Fruit fly (Drosophila melanogaster) whole organism, embryonic: Measurements from ENCODE around the gene ND-B18.

Source experiments
- B-H1 ChIP-seq: fragments of 200-800 bp; sonication (Bioruptor generic); IDR thresholded peaks from 3 replicates; pipeline ENCODE4 v1.3.6; 2022; ENCODE audit warnings: missing biosample characterization, missing genetic modification characterization
- B-H2 ChIP-seq: fragments of 200-800 bp; sonication (Bioruptor generic); optimal IDR thresholded peaks from 2 replicates; lab custom pipeline; 2018; ENCODE audit warnings: missing biosample characterization, mild to moderate bottlenecking, missing genetic modification characterization
- C15 ChIP-seq: fragments of 200-800 bp; sonication (Bioruptor generic); IDR thresholded peaks from 3 replicates; pipeline ENCODE4 v1.3.6; 2022; ENCODE audit warnings: missing biosample characterization, missing genetic modification characterization
- CG10654 ChIP-seq: fragments of 200-800 bp; sonication (Bioruptor generic); optimal IDR thresholded peaks from 2 replicates; lab custom pipeline; 2016; ENCODE audit warnings: missing biosample characterization, missing genetic modification characterization
- CG11504 ChIP-seq: fragments of 200-800 bp; sonication (Bioruptor generic); optimal IDR thresholded peaks from 3 replicates; lab custom pipeline; 2019; ENCODE audit warnings: missing biosample characterization, mild to moderate bottlenecking, missing genetic modification characterization, moderate library complexity
- CG11560 ChIP-seq: fragments of 200-800 bp; sonication (Bioruptor generic); IDR thresholded peaks from 3 replicates; pipeline ENCODE4 v1.3.6; 2022; ENCODE audit warnings: missing biosample characterization, missing genetic modification characterization
- CG11723 ChIP-seq: fragments of 200-800 bp; sonication (Bioruptor generic); optimal IDR thresholded peaks from 2 replicates; lab custom pipeline; 2017; ENCODE audit warnings: missing biosample characterization, mild to moderate bottlenecking, missing genetic modification characterization
- CG12155 ChIP-seq: fragments of 200-800 bp; sonication (Bioruptor generic); optimal IDR thresholded peaks from 3 replicates; lab custom pipeline; 2016; ENCODE audit warnings: missing biosample characterization, missing genetic modification characterization
- CG12659 ChIP-seq: fragments of 200-800 bp; sonication (Bioruptor generic); optimal IDR thresholded peaks from 3 replicates; lab custom pipeline; 2017; ENCODE audit warnings: mild to moderate bottlenecking, missing biosample characterization, missing genetic modification reagents, missing genetic modification characterization
- CG12744 ChIP-seq: fragments of 200-800 bp; sonication (Bioruptor generic); optimal IDR thresholded peaks from 2 replicates; lab custom pipeline; 2016; ENCODE audit warnings: missing biosample characterization, missing genetic modification characterization
- CG1602 ChIP-seq: fragments of 200-800 bp; sonication (Bioruptor generic); optimal IDR thresholded peaks from 3 replicates; lab custom pipeline; 2016; ENCODE audit warnings: missing biosample characterization, missing genetic modification characterization
- CG1603 ChIP-seq: fragments of 200-800 bp; sonication (Bioruptor generic); optimal IDR thresholded peaks from 2 replicates; lab custom pipeline; 2019; ENCODE audit warnings: missing biosample characterization, mild to moderate bottlenecking, missing genetic modification characterization, moderate library complexity
- CG17186 ChIP-seq: fragments of 200-800 bp; sonication (Bioruptor generic); optimal IDR thresholded peaks from 3 replicates; lab custom pipeline; 2017; ENCODE audit warnings: missing biosample characterization, missing genetic modification reagents, missing genetic modification characterization
- CG17328 ChIP-seq: fragments of 200-800 bp; sonication (Bioruptor generic); IDR thresholded peaks from 2 replicates; pipeline ENCODE4 v1.3.6; 2022; ENCODE audit warnings: missing biosample characterization, missing genetic modification characterization
- CG17359 ChIP-seq: fragments of 200-800 bp; sonication (Bioruptor generic); optimal IDR thresholded peaks from 3 replicates; lab custom pipeline; 2018; ENCODE audit warnings: missing biosample characterization, mild to moderate bottlenecking, missing genetic modification characterization, moderate library complexity
- CG18764 ChIP-seq: fragments of 200-800 bp; sonication (Bioruptor generic); optimal IDR thresholded peaks from 3 replicates; lab custom pipeline; 2016; ENCODE audit warnings: missing biosample characterization, missing genetic modification characterization
- CG2120 ChIP-seq: fragments of 200-800 bp; sonication (Bioruptor generic); optimal IDR thresholded peaks from 3 replicates; lab custom pipeline; 2016; ENCODE audit warnings: missing biosample characterization, missing genetic modification characterization
- CG31441 ChIP-seq: fragments of 200-800 bp; sonication (Bioruptor generic); IDR thresholded peaks from 2 replicates; pipeline ENCODE4 v1.3.6; 2022; ENCODE audit warnings: missing biosample characterization, missing genetic modification characterization
- CG34376 ChIP-seq: fragments of 200-800 bp; sonication (Bioruptor generic); optimal IDR thresholded peaks from 2 replicates; lab custom pipeline; 2018; ENCODE audit warnings: missing biosample characterization, mild to moderate bottlenecking, missing genetic modification characterization
- CG4424 ChIP-seq: fragments of 200-800 bp; sonication (Bioruptor generic); optimal IDR thresholded peaks from 3 replicates; lab custom pipeline; 2016; ENCODE audit warnings: missing biosample characterization, missing genetic modification characterization
- CG6175 ChIP-seq: fragments of 200-800 bp; sonication (Bioruptor generic); IDR thresholded peaks from 3 replicates; pipeline ENCODE4 v1.3.6; 2022; ENCODE audit warnings: missing biosample characterization, missing genetic modification characterization
- CG6683 ChIP-seq: fragments of 200-800 bp; sonication (Bioruptor generic); optimal IDR thresholded peaks from 2 replicates; lab custom pipeline; 2017; ENCODE audit warnings: missing biosample characterization, mild to moderate bottlenecking, missing genetic modification characterization, missing genetic modification reagents
- CG8281 ChIP-seq: fragments of 200-800 bp; sonication (Bioruptor generic); optimal IDR thresholded peaks from 2 replicates; lab custom pipeline; 2018; ENCODE audit warnings: missing biosample characterization, mild to moderate bottlenecking, missing genetic modification characterization, moderate library complexity
- CG9932 ChIP-seq: fragments of 200-800 bp; sonication (Bioruptor generic); IDR thresholded peaks from 2 replicates; pipeline ENCODE4 v1.3.6; 2022; ENCODE audit warnings: missing biosample characterization, missing genetic modification characterization
- D19B ChIP-seq: fragments of 200-800 bp; sonication (Bioruptor generic); optimal IDR thresholded peaks from 2 replicates; lab custom pipeline; 2017; ENCODE audit warnings: missing biosample characterization, mild to moderate bottlenecking, missing genetic modification characterization
- Fer1 ChIP-seq: fragments of 200-800 bp; sonication (Bioruptor generic); optimal IDR thresholded peaks from 2 replicates; lab custom pipeline; 2017; ENCODE audit warnings: missing biosample characterization, mild to moderate bottlenecking, missing genetic modification characterization
- HLH4C ChIP-seq: fragments of 200-800 bp; sonication (Bioruptor generic); IDR thresholded peaks from 3 replicates; pipeline ENCODE4 v1.3.6; 2022; ENCODE audit warnings: missing biosample characterization, missing genetic modification characterization; ENCODE audit not compliant: partially characterized antibody
- HLH54F ChIP-seq: fragments of 200-800 bp; sonication (Bioruptor generic); optimal IDR thresholded peaks from 3 replicates; lab custom pipeline; 2016; ENCODE audit warnings: missing biosample characterization, missing genetic modification characterization
- Lpt ChIP-seq: fragments of >200 bp; optimal IDR thresholded peaks from 2 replicates; lab custom pipeline; 2018; ENCODE audit warnings: missing biosample characterization, missing genetic modification characterization
- MESR4 ChIP-seq: fragments of 200-800 bp; sonication (Bioruptor generic); optimal IDR thresholded peaks from 2 replicates; lab custom pipeline; 2018; ENCODE audit warnings: missing biosample characterization, mild to moderate bottlenecking, missing genetic modification characterization, moderate library complexity
- Nf-YC ChIP-seq: fragments of 200-800 bp; optimal IDR thresholded peaks from 3 replicates; lab custom pipeline; 2019; ENCODE audit warnings: missing biosample characterization, mild to moderate bottlenecking, missing genetic modification characterization, moderate library complexity
- Oli ChIP-seq: fragments of 200-800 bp; sonication (Bioruptor generic); optimal IDR thresholded peaks from 2 replicates; lab custom pipeline; 2018; ENCODE audit warnings: missing biosample characterization, mild to moderate bottlenecking, missing genetic modification characterization, moderate library complexity
- Poxn ChIP-seq: fragments of 200-800 bp; sonication (Bioruptor generic); IDR thresholded peaks from 2 replicates; pipeline ENCODE4 v1.3.6; 2022; ENCODE audit warnings: missing biosample characterization, missing genetic modification characterization
- Side ChIP-seq: fragments of 200-800 bp; sonication (Bioruptor generic); optimal IDR thresholded peaks from 2 replicates; lab custom pipeline; 2016; ENCODE audit warnings: missing biosample characterization, missing genetic modification characterization
- az2 ChIP-seq: fragments of 200-800 bp; sonication (Bioruptor generic); optimal IDR thresholded peaks from 3 replicates; lab custom pipeline; 2016; ENCODE audit warnings: missing biosample characterization, missing genetic modification characterization
- dpn ChIP-seq, 2 experiments: fragments of 200-800 bp; sonication (Bioruptor generic); optimal IDR thresholded peaks; 3 replicates each; lab custom pipeline; 2016; ENCODE audit warnings: missing biosample characterization in 2 of 2, missing genetic modification characterization in 2 of 2
- eve ChIP-seq, 2 experiments: fragments of >200 bp; optimal IDR thresholded peaks; 2 replicates each; lab custom pipeline; 2017; ENCODE audit warnings: missing biosample characterization in 2 of 2, missing genetic modification characterization in 2 of 2
- fd96Cb ChIP-seq: fragments of 200-800 bp; sonication (Bioruptor generic); optimal IDR thresholded peaks from 2 replicates; lab custom pipeline; 2018; ENCODE audit warnings: missing biosample characterization, mild to moderate bottlenecking, missing genetic modification characterization, moderate library complexity
- klu ChIP-seq: fragments of 200-800 bp; sonication (Bioruptor generic); IDR thresholded peaks from 2 replicates; pipeline ENCODE4 v1.3.6; 2022; ENCODE audit warnings: missing biosample characterization, missing genetic modification characterization
- lab ChIP-seq: fragments of 200-800 bp; sonication (Bioruptor generic); optimal IDR thresholded peaks from 3 replicates; lab custom pipeline; 2017; ENCODE audit warnings: missing biosample characterization, missing genetic modification characterization, mild to moderate bottlenecking, moderate library complexity, missing genetic modification reagents
- nom ChIP-seq: fragments of 200-800 bp; sonication (Bioruptor generic); optimal IDR thresholded peaks from 2 replicates; lab custom pipeline; 2017; ENCODE audit warnings: missing biosample characterization, missing genetic modification characterization, mild to moderate bottlenecking, moderate library complexity, missing genetic modification reagents
- org-1 ChIP-seq: fragments of 200-800 bp; sonication (Bioruptor generic); optimal IDR thresholded peaks from 2 replicates; lab custom pipeline; 2017; ENCODE audit warnings: missing biosample characterization, missing genetic modification characterization
- pb ChIP-seq: fragments of 200-800 bp; sonication (Bioruptor generic); optimal IDR thresholded peaks from 3 replicates; lab custom pipeline; 2016; ENCODE audit warnings: missing biosample characterization, missing genetic modification characterization
- sim ChIP-seq: fragments of 200-800 bp; sonication (Bioruptor generic); IDR thresholded peaks from 2 replicates; pipeline ENCODE4 v1.3.6; 2022; ENCODE audit warnings: missing biosample characterization, missing genetic modification characterization
- sima ChIP-seq: fragments of 200-800 bp; sonication (Bioruptor generic); optimal IDR thresholded peaks from 2 replicates; lab custom pipeline; 2016; ENCODE audit warnings: missing biosample characterization, missing genetic modification characterization
- unc-4 ChIP-seq: fragments of 200-800 bp; sonication (Bioruptor generic); IDR thresholded peaks from 2 replicates; pipeline ENCODE4 v1.3.6; 2022; ENCODE audit warnings: missing biosample characterization, missing genetic modification characterization; ENCODE audit not compliant: partially characterized antibody
- wor ChIP-seq: fragments of 200-800 bp; sonication (Bioruptor generic); IDR thresholded peaks from 2 replicates; pipeline ENCODE4 v1.3.6; 2022; ENCODE audit warnings: missing biosample characterization, missing genetic modification characterization
- z ChIP-seq: fragments of 200-800 bp; sonication (Bioruptor generic); IDR thresholded peaks from 3 replicates; pipeline ENCODE4 v1.3.6; 2022; ENCODE audit warnings: missing biosample characterization, missing genetic modification characterization

ND-B18 gene

DNA sequence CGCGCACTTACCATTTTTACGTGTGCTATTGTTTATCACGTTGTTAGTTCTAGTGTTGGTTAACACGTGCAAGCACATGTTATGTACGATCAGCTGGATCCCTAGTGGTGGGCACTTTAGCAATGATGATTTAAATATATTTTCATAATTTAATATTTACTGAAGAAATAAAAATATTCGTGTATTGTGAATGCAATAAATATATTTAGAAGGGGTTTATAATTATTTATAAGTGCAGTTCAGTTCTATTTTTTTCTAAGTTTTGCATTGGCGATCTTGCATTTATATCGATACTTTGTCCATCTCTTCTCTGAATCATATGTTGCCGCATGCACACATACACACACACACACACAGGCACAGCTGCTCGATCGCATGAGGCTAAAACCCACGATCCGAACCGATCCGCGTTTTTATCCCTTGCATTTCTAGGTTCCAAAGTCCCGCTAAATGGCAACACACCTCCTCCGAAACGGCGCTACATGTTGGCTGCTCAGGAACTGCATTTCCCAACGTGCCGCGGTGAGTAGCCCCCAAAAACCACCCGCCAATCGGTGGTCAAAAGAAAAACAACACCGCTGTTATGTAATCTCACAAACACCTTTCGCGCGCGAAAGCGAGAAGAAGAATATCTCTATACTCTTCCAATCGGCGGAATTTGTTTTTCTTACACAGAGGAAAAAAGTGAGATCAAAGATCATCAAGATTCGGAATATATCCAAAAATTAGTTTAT lies 22.4 kb downstream of the ND-B18 start, which contains the start of the genes CG15027 and Dbct (continued):
- TF ChIP-seq D19B (GFP tag; lab: Kevin White, UChicago) (no peak), CG11504 (tag; lab: Kevin White, UChicago) (peak; percentile 70), Side (GFP tag; lab: Kevin White, UChicago) (no peak), unc-4 (GFP tag; lab: Robert Waterston, UW) (peak; percentile 69), klu (peak; percentile 33; the same call in 1 of the 2 replicates), CG6683 (GFP tag; lab: Kevin White, UChicago) (no peak), CG17186 (GFP tag; lab: Kevin White, UChicago) (no peak), Oli (peak; percentile 61), lab (GFP tag; lab: Kevin White, UChicago) (peak; percentile 60), org-1 (GFP tag; lab: Kevin White, UChicago) (peak; percentile 28), dpn (GFP tag; optimal IDR thresholded peaks at IDR 0.05; lab: Kevin White, UChicago) (peak in 1 of 2 experiments; percentile 62), nom (peak; percentile 36), CG1602 (GFP tag; lab: Kevin White, UChicago) (peak; percentile 55), MESR4 (GFP tag; lab: Kevin White, UChicago) (peak; percentile 74), CG12155 (GFP tag; lab: Kevin White, UChicago) (peak; percentile 63), sim (GFP tag; lab: Robert Waterston, UW) (no peak), CG9932 (peak; percentile 82), CG11560 (tag; lab: Robert Waterston, UW) (0 out of 3 replicates have a peak, but pooled peaks have one; percentile 39), Nf-YC (tag; lab: Kevin White, UChicago) (peak; percentile 76), CG4424 (GFP tag; lab: Kevin White, UChicago) (peak; percentile 61), wor (GFP tag; lab: Robert Waterston, UW) (peak; percentile 49; the same call in 1 of the 2 replicates), Lpt (GFP tag; lab: Kevin White, UChicago) (no peak), HLH54F (no peak), CG31441 (GFP tag; lab: Robert Waterston, UW) (peak; percentile 51; the same call in 1 of the 2 replicates), CG12659 (GFP tag; lab: Kevin White, UChicago) (peak; percentile 64), CG17328 (GFP tag; lab: Robert Waterston, UW) (peak; percentile 66), az2 (peak; percentile 44), CG8281 (tag; lab: Kevin White, UChicago) (peak; percentile 30), pb (GFP tag; lab: Kevin White, UChicago) (no peak), sima (GFP tag; lab: Kevin White, UChicago) (no peak), Poxn (GFP tag; lab: Robert Waterston, UW) (0 out of 2 replicates have a peak, but pooled peaks have one; percentile 20), B-H2 (GFP tag; lab: Kevin White, UChicago) (peak; percentile 70), B-H1 (GFP tag; lab: Robert Waterston, UW) (peak; percentile 60), fd96Cb (tag; lab: Kevin White, UChicago) (peak; percentile 48), CG10654 (GFP tag; lab: Kevin White, UChicago) (peak; percentile 64), C15 (GFP tag; lab: Robert Waterston, UW) (no peak), z (no peak), HLH4C (GFP tag; lab: Robert Waterston, UW) (peak; percentile 62; the same call in 2 of the 3 replicates), CG11723 (GFP tag; lab: Kevin White, UChicago) (peak; percentile 32), CG1603 (tag; lab: Kevin White, UChicago) (peak; percentile 23), CG34376 (GFP tag; lab: Kevin White, UChicago) (peak; percentile 35), CG17359 (peak; percentile 54), CG6175 (GFP tag; lab: Robert Waterston, UW) (no peak), Fer1 (GFP tag; lab: Kevin White, UChicago) (peak; percentile 38), CG2120 (GFP tag; lab: Kevin White, UChicago) (peak; percentile 59), CG12744 (GFP tag; lab: Kevin White, UChicago) (no peak), CG18764 (GFP tag; lab: Kevin White, UChicago) (peak; percentile 52), eve (GFP tag; optimal IDR thresholded peaks at IDR 0.05; lab: Kevin White, UChicago) (peak in 1 of 2 experiments; percentile 82)
